Fruit fly (Drosophila melanogaster) whole organism, prepupa: Measurements from ENCODE around the gene LSm3.

Experiments used
- Blimp-1 ChIP-seq: fragments of 200-800 bp; sonication (Bioruptor generic); optimal IDR thresholded peaks from 3 replicates; lab custom pipeline; 2017; ENCODE audit warnings: missing biosample characterization, missing genetic modification characterization, mild to moderate bottlenecking, moderate library complexity, missing genetic modification reagents
- CG10631 ChIP-seq: fragments of 200-800 bp; sonication (Bioruptor generic); optimal IDR thresholded peaks from 2 replicates; lab custom pipeline; 2016; ENCODE audit warnings: missing biosample characterization, missing genetic modification characterization
- CG10669 ChIP-seq: fragments of 200-800 bp; sonication (Bioruptor generic); optimal IDR thresholded peaks from 3 replicates; lab custom pipeline; 2018; ENCODE audit warnings: missing biosample characterization, mild to moderate bottlenecking, missing genetic modification characterization, moderate library complexity
- CG11902 ChIP-seq: fragments of 200-800 bp; sonication (Bioruptor generic); optimal IDR thresholded peaks from 3 replicates; lab custom pipeline; 2016; ENCODE audit warnings: missing biosample characterization, missing genetic modification characterization
- CG15336 ChIP-seq: fragments of 200-800 bp; sonication (Bioruptor generic); IDR thresholded peaks from 2 replicates; pipeline ENCODE4 v1.3.6; 2022; ENCODE audit warnings: missing biosample characterization, missing genetic modification characterization
- CG1621 ChIP-seq: fragments of 200-800 bp; sonication (Bioruptor generic); optimal IDR thresholded peaks from 3 replicates; lab custom pipeline; 2018; ENCODE audit warnings: missing biosample characterization, mild to moderate bottlenecking, missing genetic modification characterization
- CG16779 ChIP-seq: fragments of 200-800 bp; sonication (Bioruptor generic); optimal IDR thresholded peaks from 3 replicates; lab custom pipeline; 2017; ENCODE audit warnings: missing biosample characterization, mild to moderate bottlenecking, missing genetic modification characterization
- CG3032 ChIP-seq: fragments of 200-800 bp; optimal IDR thresholded peaks from 2 replicates; lab custom pipeline; 2019; ENCODE audit warnings: missing biosample characterization, mild to moderate bottlenecking, missing genetic modification characterization, moderate library complexity
- CG31627 ChIP-seq: fragments of 200-800 bp; sonication (Bioruptor generic); optimal IDR thresholded peaks from 3 replicates; lab custom pipeline; 2016; ENCODE audit warnings: missing biosample characterization, missing genetic modification characterization
- CG32006 ChIP-seq: fragments of 200-800 bp; sonication (Bioruptor generic); optimal IDR thresholded peaks from 3 replicates; lab custom pipeline; 2017; ENCODE audit warnings: missing biosample characterization, mild to moderate bottlenecking, missing genetic modification characterization
- CG34406 ChIP-seq: fragments of 200-800 bp; sonication (Bioruptor generic); optimal IDR thresholded peaks from 3 replicates; lab custom pipeline; 2016; ENCODE audit warnings: missing biosample characterization, missing genetic modification characterization
- CG4318 ChIP-seq: fragments of 200-800 bp; sonication (Bioruptor generic); optimal IDR thresholded peaks from 3 replicates; lab custom pipeline; 2017; ENCODE audit warnings: missing biosample characterization, mild to moderate bottlenecking, missing genetic modification characterization
- CG6276 ChIP-seq: fragments of 200-800 bp; sonication (Bioruptor generic); optimal IDR thresholded peaks from 2 replicates; lab custom pipeline; 2017; ENCODE audit warnings: missing biosample characterization, mild to moderate bottlenecking, missing genetic modification characterization
- CG6792 ChIP-seq: fragments of 200-800 bp; sonication (Bioruptor generic); optimal IDR thresholded peaks from 3 replicates; lab custom pipeline; 2016; ENCODE audit warnings: missing biosample characterization, missing genetic modification characterization
- CG6808 ChIP-seq: fragments of 200-800 bp; sonication (Bioruptor generic); optimal IDR thresholded peaks from 3 replicates; lab custom pipeline; 2017; ENCODE audit warnings: missing biosample characterization, missing genetic modification characterization, mild to moderate bottlenecking, moderate library complexity, missing genetic modification reagents
- CG6854 ChIP-seq: fragments of 200-800 bp; sonication (Bioruptor generic); optimal IDR thresholded peaks from 2 replicates; lab custom pipeline; 2017; ENCODE audit warnings: missing biosample characterization, mild to moderate bottlenecking, missing genetic modification characterization
- CG7368 ChIP-seq: fragments of 200-800 bp; sonication (Bioruptor generic); optimal IDR thresholded peaks from 3 replicates; lab custom pipeline; 2016; ENCODE audit warnings: missing biosample characterization, missing genetic modification characterization
- CG8119 ChIP-seq: fragments of 200-800 bp; sonication (Bioruptor generic); IDR thresholded peaks from 3 replicates; pipeline ENCODE4 v1.3.6; 2022; ENCODE audit warnings: missing biosample characterization, missing genetic modification characterization
- CG8319 ChIP-seq: fragments of 200-800 bp; sonication (Bioruptor generic); optimal IDR thresholded peaks from 3 replicates; lab custom pipeline; 2016; ENCODE audit warnings: missing biosample characterization, missing genetic modification characterization
- CG8632 ChIP-seq: fragments of 200-800 bp; sonication (Bioruptor generic); optimal IDR thresholded peaks from 3 replicates; lab custom pipeline; 2016; ENCODE audit warnings: missing biosample characterization, missing genetic modification characterization
- CG9139 ChIP-seq: fragments of 200-800 bp; sonication (Bioruptor generic); optimal IDR thresholded peaks from 3 replicates; lab custom pipeline; 2017; ENCODE audit warnings: missing biosample characterization, mild to moderate bottlenecking, missing genetic modification characterization
- Eip75B ChIP-seq: fragments of 200-800 bp; sonication (Bioruptor generic); optimal IDR thresholded peaks from 3 replicates; lab custom pipeline; 2016; ENCODE audit warnings: missing biosample characterization, missing genetic modification characterization
- Eip78C ChIP-seq: fragments of 200-800 bp; sonication (Bioruptor generic); peaks from one replicate; lab custom pipeline; 2016; ENCODE audit warnings: missing biosample characterization, missing genetic modification characterization
- Ets96B ChIP-seq: fragments of 200-800 bp; optimal IDR thresholded peaks from 2 replicates; lab custom pipeline; 2019; ENCODE audit warnings: missing biosample characterization, mild to moderate bottlenecking, missing genetic modification characterization, moderate library complexity
- Hr38 ChIP-seq: sonication (Bioruptor generic); optimal IDR thresholded peaks from 2 replicates; lab custom pipeline; 2016; ENCODE audit warnings: missing biosample characterization, missing genetic modification characterization
- Hr39 ChIP-seq: fragments of 200-800 bp; sonication (Bioruptor generic); optimal IDR thresholded peaks from 2 replicates; lab custom pipeline; 2016; ENCODE audit warnings: missing biosample characterization, missing genetic modification characterization
- Hr4 ChIP-seq: fragments of 200-800 bp; sonication (Bioruptor generic); optimal IDR thresholded peaks from 3 replicates; lab custom pipeline; 2016; ENCODE audit warnings: missing biosample characterization, missing genetic modification characterization
- Lpt ChIP-seq: fragments of 200-800 bp; sonication (Bioruptor generic); optimal IDR thresholded peaks from 3 replicates; lab custom pipeline; 2016; ENCODE audit warnings: missing biosample characterization, missing genetic modification characterization
- Met ChIP-seq: fragments of 200-800 bp; sonication (Bioruptor generic); optimal IDR thresholded peaks from 3 replicates; lab custom pipeline; 2016; ENCODE audit warnings: missing biosample characterization, missing genetic modification characterization
- Smox ChIP-seq: fragments of 200-800 bp; sonication (Bioruptor generic); optimal IDR thresholded peaks from 3 replicates; lab custom pipeline; 2016; ENCODE audit warnings: missing biosample characterization, missing genetic modification characterization
- Sox14 ChIP-seq: fragments of 200-800 bp; sonication (Bioruptor generic); optimal IDR thresholded peaks from 3 replicates; lab custom pipeline; 2016; ENCODE audit warnings: missing biosample characterization, missing genetic modification characterization
- achi ChIP-seq: fragments of 200-800 bp; sonication (Bioruptor generic); optimal IDR thresholded peaks from 3 replicates; lab custom pipeline; 2016; ENCODE audit warnings: missing biosample characterization, missing genetic modification characterization
- acj6 ChIP-seq: fragments of 200-800 bp; sonication (Bioruptor generic); optimal IDR thresholded peaks from 3 replicates; lab custom pipeline; 2016; ENCODE audit warnings: missing biosample characterization, missing genetic modification characterization
- cyc ChIP-seq: fragments of 200-800 bp; sonication (Bioruptor generic); optimal IDR thresholded peaks from 3 replicates; lab custom pipeline; 2016; ENCODE audit warnings: missing biosample characterization, missing genetic modification characterization
- dsx ChIP-seq: fragments of 200-800 bp; optimal IDR thresholded peaks from 3 replicates; lab custom pipeline; 2019; ENCODE audit warnings: missing biosample characterization, mild to moderate bottlenecking, missing genetic modification characterization, moderate library complexity; ENCODE audit not compliant: poor library complexity, severe bottlenecking
- eg ChIP-seq: fragments of 200-800 bp; sonication (Bioruptor generic); IDR thresholded peaks from 3 replicates; pipeline ENCODE4 v1.3.6; 2022; ENCODE audit warnings: missing biosample characterization, missing genetic modification characterization
- fkh ChIP-seq: fragments of 200-800 bp; sonication (Bioruptor generic); optimal IDR thresholded peaks from 3 replicates; lab custom pipeline; 2017; ENCODE audit warnings: missing biosample characterization, mild to moderate bottlenecking, missing genetic modification characterization, moderate library complexity
- lz ChIP-seq: fragments of 200-800 bp; sonication (Bioruptor generic); optimal IDR thresholded peaks from 3 replicates; lab custom pipeline; 2016; ENCODE audit warnings: missing biosample characterization, missing genetic modification characterization
- pdm3 ChIP-seq: fragments of 200-800 bp; sonication (Bioruptor generic); optimal IDR thresholded peaks from 3 replicates; lab custom pipeline; 2016; ENCODE audit warnings: missing biosample characterization, missing genetic modification characterization
- topi ChIP-seq: fragments of 200-800 bp; sonication (Bioruptor generic); optimal IDR thresholded peaks from 3 replicates; lab custom pipeline; 2016; ENCODE audit warnings: missing biosample characterization, missing genetic modification characterization
- vri ChIP-seq: fragments of 200-800 bp; sonication (Bioruptor generic); optimal IDR thresholded peaks from 3 replicates; lab custom pipeline; 2016; ENCODE audit warnings: missing biosample characterization, mild to moderate bottlenecking, missing genetic modification characterization

Gene LSm3

dm6 chr3R:24031019-24031824 is 35.2 kb downstream of the LSm3 start (continued):
- peak; percentile 83 for TF ChIP-seq dsx (GFP tag; lab: Kevin White, UChicago)
- TF ChIP-seq CG6276 (GFP tag; lab: Kevin White, UChicago) = peak; percentile 54
- peak; percentile 48 for TF ChIP-seq CG8119 (GFP tag; lab: Robert Waterston, UW)
- TF ChIP-seq CG10631 (GFP tag; lab: Kevin White, UChicago) = no peak
- peak; percentile 50 for TF ChIP-seq Sox14 (GFP tag; lab: Kevin White, UChicago)
- peak; percentile 16 for TF ChIP-seq CG31627 (GFP tag; lab: Kevin White, UChicago)
- TF ChIP-seq topi (GFP tag; lab: Kevin White, UChicago) = peak; percentile 23
- TF ChIP-seq CG6792 (GFP tag; lab: Kevin White, UChicago) = peak; percentile 29
- TF ChIP-seq CG6854 (GFP tag; lab: Kevin White, UChicago) = peak; percentile 64
- no peak for TF ChIP-seq fkh
- peak; percentile 65 for TF ChIP-seq CG16779 (tag; lab: Kevin White, UChicago)
- no peak for TF ChIP-seq CG8632 (GFP tag; lab: Kevin White, UChicago)
- TF ChIP-seq Eip75B (GFP tag; lab: Kevin White, UChicago) = peak; percentile 53
- peak; percentile 13 for TF ChIP-seq CG1621 (tag; lab: Kevin White, UChicago)

- no peak for TF ChIP-seq Lpt (GFP tag; lab: Kevin White, UChicago)
- no peak for TF ChIP-seq CG32006
- peak; percentile 11 for TF ChIP-seq Hr39 (GFP tag; lab: Kevin White, UChicago)
- peak; percentile 2 for TF ChIP-seq lz (GFP tag; lab: Kevin White, UChicago)
- peak; percentile 98 for TF ChIP-seq fkh
- peak; percentile 87 for TF ChIP-seq Sox14 (GFP tag; lab: Kevin White, UChicago)
- no peak for TF ChIP-seq CG11902 (GFP tag; lab: Kevin White, UChicago)
- no peak for TF ChIP-seq topi (GFP tag; lab: Kevin White, UChicago)
- TF ChIP-seq CG31627 (GFP tag; lab: Kevin White, UChicago) = peak; percentile 30
- TF ChIP-seq CG16779 (tag; lab: Kevin White, UChicago) = no peak
- peak; percentile 1 for TF ChIP-seq CG3032 (tag; lab: Kevin White, UChicago)
- no peak for TF ChIP-seq Eip78C (GFP tag; lab: Kevin White, UChicago)
- no peak for TF ChIP-seq acj6 (GFP tag; lab: Kevin White, UChicago)
- no peak for TF ChIP-seq CG8319 (GFP tag; lab: Kevin White, UChicago)
- no peak for TF ChIP-seq achi (GFP tag; lab: Kevin White, UChicago)
- peak; percentile 1 for TF ChIP-seq Smox
- no peak for TF ChIP-seq Hr38 (GFP tag; lab: Kevin White, UChicago)
- TF ChIP-seq pdm3 (GFP tag; lab: Kevin White, UChicago) = no peak
- TF ChIP-seq CG4318 (GFP tag; lab: Kevin White, UChicago) = no peak
- peak; percentile 9 for TF ChIP-seq Hr4
- TF ChIP-seq eg (GFP tag; lab: Robert Waterston, UW) = no peak
- TF ChIP-seq CG7368 (GFP tag; lab: Kevin White, UChicago) = no peak
- no peak for TF ChIP-seq CG6792 (GFP tag; lab: Kevin White, UChicago)
- TF ChIP-seq CG10631 (GFP tag; lab: Kevin White, UChicago) = no peak
- TF ChIP-seq CG15336 (GFP tag; lab: Robert Waterston, UW) = no peak
- TF ChIP-seq CG6808 (GFP tag; lab: Kevin White, UChicago) = no peak
- TF ChIP-seq CG34406 (GFP tag; lab: Kevin White, UChicago) = no peak
- TF ChIP-seq Met (GFP tag; lab: Kevin White, UChicago) = peak; percentile 49
- TF ChIP-seq Ets96B (tag; lab: Kevin White, UChicago) = no peak
- no peak for TF ChIP-seq CG9139 (GFP tag; lab: Kevin White, UChicago)
- peak; percentile 3 for TF ChIP-seq cyc (GFP tag; lab: Kevin White, UChicago)
- TF ChIP-seq Blimp-1 (GFP tag; lab: Kevin White, UChicago) = no peak
- no peak for TF ChIP-seq CG10669 (GFP tag; lab: Kevin White, UChicago)
- TF ChIP-seq vri = no peak
Observed at dm6 chr3R:24031825-24032523, 35.9 kb downstream of the LSm3 start, which contains the start of the genes KrT95D and Mettl3. Gene KrT95D, minus strand, starts transcription at chr3R:24031827. Gene Mettl3, plus strand, starts transcription at chr3R:24032157.
